Worm (Caenorhabditis elegans) whole organism, L3 larva: Measurements from ENCODE around the gene srbc-23.

Experiments used
- aly-2 ChIP-seq: fragments of 150-350 bp; optimal IDR thresholded peaks from 2 replicates; lab custom pipeline; 2014; ENCODE audit warnings: missing biosample characterization, missing genetic modification characterization
- ceh-16 ChIP-seq: sonication (generic microtip); optimal IDR thresholded peaks from 2 replicates; lab custom pipeline; 2017; ENCODE audit warnings: missing biosample characterization, missing genetic modification characterization
- zag-1 ChIP-seq: fragments of 150-350 bp; optimal IDR thresholded peaks from 2 replicates; lab custom pipeline; 2014; ENCODE audit warnings: missing biosample characterization, missing genetic modification characterization

- TF ChIP-seq zag-1, result no peak
- no peak for TF ChIP-seq ceh-16 (tag; lab: Kevin White, UChicago)
- no peak for TF ChIP-seq aly-2 (tag; lab: Kevin White, UChicago)
These were observed 38.7 kb downstream of the srbc-23 start, which contains the start of gene nhr-13 for ce11 chrV:2192117-2192516.
